Worm (Caenorhabditis elegans): ENCODE results near the gene Y51A2B.9.

DNA sequence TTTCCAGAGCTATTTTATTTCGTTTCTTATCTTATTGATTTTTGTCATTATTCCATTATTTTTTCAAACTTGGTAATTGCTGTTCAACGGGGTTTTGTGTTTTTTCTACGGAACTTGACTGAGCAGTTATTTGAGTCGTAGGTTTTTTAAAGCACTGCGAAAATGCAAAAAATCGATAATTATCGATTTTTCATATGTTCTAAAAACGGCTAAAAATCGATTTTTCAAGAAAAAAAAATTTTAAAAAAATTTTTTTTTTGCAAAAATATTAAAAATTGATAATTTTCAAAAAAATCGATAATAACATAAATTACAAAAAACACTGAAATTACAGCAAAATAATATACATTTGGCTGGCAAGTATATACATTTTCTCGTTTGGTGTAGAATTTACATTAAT, 20.0 kb downstream of the Y51A2B.9 start:
- TF ChIP-seq nfya-1 (tag; optimal IDR thresholded peaks at IDR 0.05), result no peak
- TF ChIP-seq ceh-31 (tag; optimal IDR thresholded peaks at IDR 0.05), result no peak
- TF ChIP-seq npax-4 (tag; optimal IDR thresholded peaks at IDR 0.05), result no peak
- no peak for TF ChIP-seq mec-3 (tag; optimal IDR thresholded peaks at IDR 0.05; ENCODE audit: borderline replicate concordance)
- no peak for TF ChIP-seq tbx-2 (tag; optimal IDR thresholded peaks at IDR 0.05)
- TF ChIP-seq ceh-9 (tag; optimal IDR thresholded peaks at IDR 0.05), result no peak
- TF ChIP-seq ttx-3 (tag; optimal IDR thresholded peaks at IDR 0.05), result no peak
- no peak for TF ChIP-seq pqm-1 (tag; optimal IDR thresholded peaks at IDR 0.05)

Measured in whole organism, late embryonic.